Fruit fly (Drosophila melanogaster) whole organism, prepupa: Measurements from ENCODE around the gene CG3618.

Source experiments
- CG11762 ChIP-seq: fragments of 200-800 bp; sonication (Bioruptor generic); optimal IDR thresholded peaks from 3 replicates; lab custom pipeline; 2016; ENCODE audit warnings: missing biosample characterization, missing genetic modification characterization; ENCODE audit not compliant: insufficient read depth
- CG32006 ChIP-seq: fragments of 200-800 bp; sonication (Bioruptor generic); optimal IDR thresholded peaks from 3 replicates; lab custom pipeline; 2017; ENCODE audit warnings: missing biosample characterization, mild to moderate bottlenecking, missing genetic modification characterization
- CG7368 ChIP-seq: fragments of 200-800 bp; sonication (Bioruptor generic); optimal IDR thresholded peaks from 3 replicates; lab custom pipeline; 2016; ENCODE audit warnings: missing biosample characterization, missing genetic modification characterization
- Ets96B ChIP-seq: fragments of 200-800 bp; optimal IDR thresholded peaks from 2 replicates; lab custom pipeline; 2019; ENCODE audit warnings: missing biosample characterization, mild to moderate bottlenecking, missing genetic modification characterization, moderate library complexity
- acj6 ChIP-seq: fragments of 200-800 bp; sonication (Bioruptor generic); optimal IDR thresholded peaks from 3 replicates; lab custom pipeline; 2016; ENCODE audit warnings: missing biosample characterization, missing genetic modification characterization
- esn ChIP-seq: fragments of 200-800 bp; sonication (Bioruptor generic); optimal IDR thresholded peaks from 2 replicates; lab custom pipeline; 2016; ENCODE audit warnings: missing biosample characterization, mild to moderate bottlenecking, missing genetic modification characterization, moderate library complexity
- fd85E ChIP-seq: fragments of 200-800 bp; sonication (Bioruptor generic); optimal IDR thresholded peaks from 3 replicates; lab custom pipeline; 2016; ENCODE audit warnings: missing biosample characterization, missing genetic modification characterization

- no peak for TF ChIP-seq CG11762 (GFP tag; lab: Kevin White, UChicago)
- no peak for TF ChIP-seq CG7368
- TF ChIP-seq CG32006 (GFP tag; lab: Kevin White, UChicago) = no peak
- no peak for TF ChIP-seq acj6
- TF ChIP-seq Ets96B = no peak
- no peak for TF ChIP-seq esn (GFP tag; lab: Kevin White, UChicago)
- no peak for TF ChIP-seq fd85E (GFP tag; lab: Kevin White, UChicago)
Measured at dm6 chr3L:20792693-20793092, 23.2 kb downstream of the CG3618 start, which contains the start of gene Six4.
